Worm (Caenorhabditis elegans) whole organism, midembryonic: ENCODE data around the gene ntl-4.

Experiments
- T22C8.4 ChIP-seq: fragments of 200-800 bp; sonication (Bioruptor generic); IDR thresholded peaks from 2 replicates; pipeline ENCODE4 v1.3.6; 2022; ENCODE audit warnings: missing genetic modification characterization, missing compliant biosample characterization
- cog-1 ChIP-seq: sonication (generic microtip); optimal IDR thresholded peaks from 2 replicates; lab custom pipeline; 2016; ENCODE audit warnings: missing genetic modification characterization, missing compliant biosample characterization
- flt-1 ChIP-seq: fragments of 200-800 bp; sonication (Bioruptor generic); IDR thresholded peaks from 2 replicates; pipeline ENCODE4 v1.3.6; 2022; ENCODE audit warnings: missing genetic modification characterization, missing compliant biosample characterization
- klf-2 ChIP-seq: fragments of 200-800 bp; sonication (Bioruptor generic); conservative IDR thresholded peaks from 2 replicates; pipeline ENCODE4 v1.3.6; 2022; ENCODE audit warnings: missing genetic modification reagents, missing genetic modification characterization, missing compliant biosample characterization
- med-1 ChIP-seq: sonication (generic microtip); optimal IDR thresholded peaks from 2 replicates; lab custom pipeline; 2017; ENCODE audit warnings: missing genetic modification characterization, mild to moderate bottlenecking, missing compliant biosample characterization, antibody characterized with exemption, missing genetic modification reagents; ENCODE audit not compliant: insufficient read depth
- ref-1 ChIP-seq: fragments of 200-800 bp; sonication (Bioruptor generic); conservative IDR thresholded peaks from 2 replicates; pipeline ENCODE4 v1.3.6; 2022; ENCODE audit warnings: missing genetic modification reagents, missing genetic modification characterization, missing compliant biosample characterization
- tab-1 ChIP-seq: fragments of 200-800 bp; sonication (Bioruptor generic); IDR thresholded peaks from 2 replicates; pipeline ENCODE4 v1.3.6; 2022; ENCODE audit warnings: missing genetic modification characterization, missing compliant biosample characterization
- ztf-23 ChIP-seq: fragments of 200-800 bp; sonication (Bioruptor generic); IDR thresholded peaks from 2 replicates; pipeline ENCODE4 v1.3.6; 2022; ENCODE audit warnings: missing genetic modification reagents, missing genetic modification characterization, missing compliant biosample characterization
- ztf-29 ChIP-seq: fragments of 200-800 bp; sonication (Bioruptor generic); IDR thresholded peaks from 2 replicates; pipeline ENCODE4 v1.3.6; 2022; ENCODE audit warnings: missing genetic modification reagents, missing genetic modification characterization, missing compliant biosample characterization

Gene ntl-4

DNA sequence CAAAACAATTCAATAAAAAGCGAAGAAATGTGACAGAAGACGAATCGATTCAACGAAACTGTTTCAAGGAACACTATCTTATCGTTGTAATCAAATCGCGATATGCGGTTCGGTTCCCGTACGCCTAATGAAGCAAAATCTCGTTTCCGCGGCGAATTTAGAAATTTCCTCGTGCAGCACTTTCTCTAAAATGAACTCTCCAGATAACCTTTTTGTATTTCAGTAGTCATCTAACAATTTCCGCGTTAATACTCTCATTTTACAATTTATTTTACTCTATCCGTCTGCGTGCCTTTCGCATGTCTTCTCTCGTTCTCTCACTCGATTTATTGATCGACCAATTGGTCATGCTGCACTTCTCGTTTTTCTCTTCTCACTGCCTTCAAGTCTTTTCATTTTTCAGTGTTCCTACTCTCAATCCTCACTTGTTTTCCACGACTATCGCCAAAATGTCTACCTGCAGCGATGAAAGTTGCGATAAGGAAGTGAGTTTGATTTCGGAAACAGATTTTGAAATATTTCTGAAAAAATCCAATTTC is at the start of gene ntl-4, which contains the start of gene npp-27:
ntl-4 (plus strand) TSS at position 379 of the 539 bp plus-strand sequence.
npp-27 (minus strand) TSS at position 51 of the 539 bp plus-strand sequence.
- no peak for TF ChIP-seq cog-1 (tag; lab: Kevin White, UChicago)
- peak; percentile 54; the same call in 1 of the 2 replicates for TF ChIP-seq T22C8.4 (GFP tag; lab: Robert Waterston, UW)
- no peak for TF ChIP-seq flt-1
- no peak for TF ChIP-seq tab-1 (GFP tag; lab: Robert Waterston, UW)
- TF ChIP-seq ztf-29 (GFP tag; lab: Robert Waterston, UW), result no peak

DNA sequence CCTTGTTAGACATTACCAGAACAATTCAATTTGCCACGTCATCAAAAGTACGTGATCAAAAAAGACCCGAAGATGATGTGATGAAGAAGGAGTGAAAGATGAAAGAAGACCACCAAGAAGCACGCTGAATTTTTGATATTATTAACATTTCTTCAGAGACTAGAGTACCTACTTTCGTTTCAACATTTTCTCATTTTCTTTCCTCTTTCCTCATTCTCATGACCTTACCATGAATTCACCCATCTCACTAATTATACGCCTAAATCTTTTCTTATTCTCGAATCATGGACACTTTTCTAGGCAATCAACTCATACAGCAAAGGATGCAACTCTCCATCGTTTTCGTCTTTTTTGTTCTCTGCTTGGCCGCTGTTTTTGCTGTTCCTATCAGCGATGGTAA is 41.8 kb upstream of the ntl-4 start, which contains the start of gene flp-10:
flp-10 (plus strand) TSS at position 301 of the 400 bp plus-strand sequence.
- TF ChIP-seq ztf-29 (GFP tag; lab: Robert Waterston, UW) (no peak), cog-1 (tag; lab: Kevin White, UChicago) (no peak), T22C8.4 (GFP tag; lab: Robert Waterston, UW) (no peak), klf-2 (GFP tag; lab: Robert Waterston, UW) (no peak), flt-1 (no peak), tab-1 (GFP tag; lab: Robert Waterston, UW) (no peak), ztf-23 (GFP tag; lab: Robert Waterston, UW) (no peak), med-1 (GFP tag; lab: Kevin White, UChicago) (no peak), ref-1 (no peak)

ce11 chrIV:7870451-7870850 is 39.9 kb upstream of the ntl-4 start, which contains the start of gene T06C10.3:
T06C10.3 (plus strand) TSS chrIV:7870751.
- TF ChIP-seq ref-1, result no peak
- TF ChIP-seq tab-1 (GFP tag; lab: Robert Waterston, UW), result no peak
- TF ChIP-seq ztf-29 (GFP tag; lab: Robert Waterston, UW), result no peak
- no peak for TF ChIP-seq T22C8.4 (GFP tag; lab: Robert Waterston, UW)
- no peak for TF ChIP-seq med-1 (GFP tag; lab: Kevin White, UChicago)
- no peak for TF ChIP-seq ztf-23 (GFP tag; lab: Robert Waterston, UW)
- TF ChIP-seq flt-1, result no peak
- TF ChIP-seq klf-2 (GFP tag; lab: Robert Waterston, UW), result no peak
- no peak for TF ChIP-seq cog-1 (tag; lab: Kevin White, UChicago)

ce11 chrIV:7877255-7877654 is 33.1 kb upstream of the ntl-4 start:
- no peak for TF ChIP-seq tab-1 (GFP tag; lab: Robert Waterston, UW)
- no peak for TF ChIP-seq cog-1 (tag; lab: Kevin White, UChicago)
- no peak for TF ChIP-seq klf-2 (GFP tag; lab: Robert Waterston, UW)
- TF ChIP-seq T22C8.4 (GFP tag; lab: Robert Waterston, UW), result no peak
- no peak for TF ChIP-seq ref-1
- no peak for TF ChIP-seq ztf-29 (GFP tag; lab: Robert Waterston, UW)
- TF ChIP-seq med-1 (GFP tag; lab: Kevin White, UChicago), result no peak
- no peak for TF ChIP-seq flt-1
- TF ChIP-seq ztf-23 (GFP tag; lab: Robert Waterston, UW), result no peak

ce11 chrIV:7877781-7878180 is 32.6 kb upstream of the ntl-4 start, which contains the start of gene kin-26:
kin-26 (minus strand) TSS chrIV:7877881.
- no peak for TF ChIP-seq ztf-29 (GFP tag; lab: Robert Waterston, UW)
- TF ChIP-seq ztf-23 (GFP tag; lab: Robert Waterston, UW), result no peak
- no peak for TF ChIP-seq med-1 (GFP tag; lab: Kevin White, UChicago)
- TF ChIP-seq klf-2 (GFP tag; lab: Robert Waterston, UW), result no peak
- no peak for TF ChIP-seq T22C8.4 (GFP tag; lab: Robert Waterston, UW)
- no peak for TF ChIP-seq cog-1 (tag; lab: Kevin White, UChicago)
- no peak for TF ChIP-seq flt-1
- no peak for TF ChIP-seq ref-1
- TF ChIP-seq tab-1 (GFP tag; lab: Robert Waterston, UW), result no peak

DNA sequence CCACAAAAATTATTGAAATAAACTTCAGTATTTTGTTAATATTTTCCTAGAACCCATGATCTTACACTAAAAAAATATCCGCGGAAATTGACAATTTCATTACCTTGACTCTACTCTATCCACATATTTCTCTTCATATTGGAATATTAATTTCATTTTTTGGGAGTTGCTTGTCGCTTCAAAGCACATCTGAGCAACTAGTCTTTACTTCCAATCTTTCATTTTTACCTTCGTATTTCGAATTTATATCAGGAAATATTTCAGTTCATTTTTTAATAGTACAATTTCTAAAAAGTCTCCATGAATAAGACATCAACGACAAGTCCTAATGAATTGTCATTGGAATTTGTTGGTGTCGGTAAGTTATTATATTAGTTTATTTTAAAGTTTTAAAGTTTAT is 31.4 kb upstream of the ntl-4 start, which contains the start of gene srt-73:
srt-73 (plus strand) TSS at position 301 of the 400 bp plus-strand sequence.
- TF ChIP-seq tab-1 (GFP tag; lab: Robert Waterston, UW) (no peak), flt-1 (no peak), ztf-29 (GFP tag; lab: Robert Waterston, UW) (no peak), cog-1 (tag; lab: Kevin White, UChicago) (no peak), med-1 (GFP tag; lab: Kevin White, UChicago) (no peak), klf-2 (GFP tag; lab: Robert Waterston, UW) (no peak), ztf-23 (GFP tag; lab: Robert Waterston, UW) (no peak), T22C8.4 (GFP tag; lab: Robert Waterston, UW) (no peak)

ce11 chrIV:7881166-7881565 is 29.2 kb upstream of the ntl-4 start:
- TF ChIP-seq med-1 (GFP tag; lab: Kevin White, UChicago) (no peak), cog-1 (tag; lab: Kevin White, UChicago) (no peak), T22C8.4 (GFP tag; lab: Robert Waterston, UW) (no peak), ref-1 (no peak), flt-1 (no peak), ztf-23 (GFP tag; lab: Robert Waterston, UW) (no peak), ztf-29 (GFP tag; lab: Robert Waterston, UW) (no peak), klf-2 (GFP tag; lab: Robert Waterston, UW) (no peak), tab-1 (GFP tag; lab: Robert Waterston, UW) (no peak)

DNA sequence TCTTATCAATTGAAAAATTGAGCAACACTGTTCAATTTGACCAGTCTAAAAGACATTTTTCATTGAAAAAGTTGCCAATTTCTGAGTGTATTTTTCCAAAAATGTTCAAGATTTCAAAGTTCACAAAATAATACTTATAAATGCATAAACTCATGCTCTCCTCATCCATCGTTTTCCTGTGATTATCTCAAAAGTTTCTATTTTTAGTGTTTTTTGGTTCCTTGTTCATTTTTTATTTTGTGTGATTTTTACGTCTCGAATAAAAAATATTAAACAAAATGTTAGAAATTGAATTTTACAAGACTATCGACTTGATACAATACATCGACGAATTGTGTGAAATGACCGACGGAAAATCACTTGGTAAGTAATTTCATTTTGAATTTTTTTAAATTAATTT is 28.6 kb upstream of the ntl-4 start, which contains the start of gene atic-1:
atic-1 (plus strand) TSS at position 301 of the 400 bp plus-strand sequence.
- TF ChIP-seq flt-1 (no peak), med-1 (GFP tag; lab: Kevin White, UChicago) (no peak), ztf-23 (GFP tag; lab: Robert Waterston, UW) (no peak), ref-1 (no peak), T22C8.4 (GFP tag; lab: Robert Waterston, UW) (no peak), ztf-29 (GFP tag; lab: Robert Waterston, UW) (no peak), cog-1 (tag; lab: Kevin White, UChicago) (no peak), tab-1 (GFP tag; lab: Robert Waterston, UW) (no peak), klf-2 (GFP tag; lab: Robert Waterston, UW) (no peak)

DNA sequence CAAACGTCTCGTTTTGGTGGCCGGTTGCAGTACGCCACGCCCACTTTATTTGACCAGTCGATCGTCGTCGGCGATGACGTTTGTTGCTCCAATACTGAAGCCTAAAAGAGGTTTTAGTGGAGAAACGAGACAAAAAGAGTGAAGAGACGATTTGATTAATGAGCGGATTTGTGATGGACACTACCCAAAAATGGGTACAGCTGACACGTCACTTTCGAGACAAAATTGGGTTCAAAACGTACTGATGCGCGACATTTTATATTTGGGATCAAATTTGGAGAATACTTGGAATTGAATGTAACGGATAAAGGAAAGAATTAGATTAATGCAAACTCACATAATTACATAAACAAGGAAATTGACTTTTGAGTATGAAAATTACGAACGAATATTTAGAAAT is 12.9 kb upstream of the ntl-4 start, which contains the start of gene ilys-4:
ilys-4 (minus strand) TSS at position 101 of the 400 bp plus-strand sequence.
- no peak for TF ChIP-seq cog-1 (tag; lab: Kevin White, UChicago)
